Worm (Caenorhabditis elegans) whole organism, L4 larva: ENCODE results near the gene K08E4.2.

Experiments used
- D1046.2 ChIP-seq: fragments of 200-800 bp; sonication (Bioruptor generic); IDR thresholded peaks from 2 replicates; pipeline ENCODE4 v1.3.6; 2022; ENCODE audit warnings: missing genetic modification characterization, missing compliant biosample characterization
- F10B5.3 ChIP-seq: sonication (generic microtip); optimal IDR thresholded peaks from 2 replicates; lab custom pipeline; 2016; ENCODE audit warnings: mild to moderate bottlenecking, missing genetic modification characterization, missing compliant biosample characterization
- ZK546.5 ChIP-seq, 2 experiments: sonication (generic microtip); optimal IDR thresholded peaks; 2 replicates each; lab custom pipeline; 2017; ENCODE audit warnings: missing biosample characterization in 2 of 2, missing genetic modification characterization in 2 of 2
- aha-1 ChIP-seq: fragments of 150-350 bp; peaks from one replicate; lab custom pipeline; 2014; ENCODE audit warnings: missing biosample characterization, missing genetic modification characterization
- aly-2 ChIP-seq: sonication (generic microtip); optimal IDR thresholded peaks from 2 replicates; lab custom pipeline; 2018; ENCODE audit warnings: missing biosample characterization, missing genetic modification characterization
- ama-1 ChIP-seq: fragments of 150-350 bp; optimal IDR thresholded peaks from 2 replicates; lab custom pipeline; 2014; ENCODE audit warnings: inconsistent platforms, mixed read lengths
- ceh-32 ChIP-seq: sonication (generic microtip); optimal IDR thresholded peaks from 2 replicates; lab custom pipeline; 2016; ENCODE audit warnings: mild to moderate bottlenecking, missing genetic modification characterization, missing compliant biosample characterization; ENCODE audit not compliant: poor library complexity
- ceh-44 ChIP-seq: fragments of 200-800 bp; sonication (Bioruptor generic); IDR thresholded peaks from 2 replicates; pipeline ENCODE4 v1.3.6; 2022; ENCODE audit warnings: missing genetic modification reagents, missing genetic modification characterization, missing compliant biosample characterization
- ces-1 ChIP-seq: fragments of 150-350 bp; sonication (generic microtip); optimal IDR thresholded peaks from 4 replicates; lab custom pipeline; 2014; ENCODE audit warnings: missing biosample characterization, missing genetic modification reagents, missing genetic modification characterization
- daf-12 ChIP-seq: fragments of 150-350 bp; optimal IDR thresholded peaks from 2 replicates; lab custom pipeline; 2014; ENCODE audit warnings: missing biosample characterization, missing genetic modification reagents, missing genetic modification characterization
- daf-19 ChIP-seq: fragments of 200-800 bp; sonication (Bioruptor generic); conservative IDR thresholded peaks from 2 replicates; pipeline ENCODE4 v1.3.6; 2022; ENCODE audit warnings: missing genetic modification characterization, missing compliant biosample characterization
- daf-8 ChIP-seq: fragments of 200-800 bp; sonication (Bioruptor generic); IDR thresholded peaks from 2 replicates; pipeline ENCODE4 v1.3.6; 2022; ENCODE audit warnings: missing genetic modification characterization, missing compliant biosample characterization
- dmd-6 ChIP-seq: fragments of 200-800 bp; sonication (Bioruptor generic); IDR thresholded peaks from 2 replicates; pipeline ENCODE4 v1.3.6; 2022; ENCODE audit warnings: missing genetic modification reagents, missing genetic modification characterization, missing compliant biosample characterization
- dmd-8 ChIP-seq: fragments of 200-800 bp; sonication (Bioruptor generic); IDR thresholded peaks from 2 replicates; pipeline ENCODE4 v1.3.6; 2022; ENCODE audit warnings: missing genetic modification characterization, missing compliant biosample characterization
- dve-1 ChIP-seq: sonication (generic microtip); optimal IDR thresholded peaks from 2 replicates; lab custom pipeline; 2017; ENCODE audit warnings: antibody characterized with exemption, mild to moderate bottlenecking, missing genetic modification characterization, missing compliant biosample characterization; ENCODE audit not compliant: insufficient read depth
- fkh-10 ChIP-seq: fragments of 150-350 bp; optimal IDR thresholded peaks from 2 replicates; lab custom pipeline; 2014; ENCODE audit warnings: missing biosample characterization, missing genetic modification reagents, missing genetic modification characterization
- hif-1 ChIP-seq, 2 experiments: sonication (generic microtip); optimal IDR thresholded peaks; 2 replicates each; lab custom pipeline; 2016 to 2017; ENCODE audit warnings: missing compliant biosample characterization in 2 of 2, missing genetic modification characterization in 2 of 2, missing genetic modification reagents in 2 of 2, missing genotype in 2 of 2, mild to moderate bottlenecking in 1 of 2
- hlh-11 ChIP-seq: fragments of 200-800 bp; sonication (Bioruptor generic); optimal IDR thresholded peaks from 2 replicates; lab custom pipeline; 2018; ENCODE audit warnings: mild to moderate bottlenecking, missing genetic modification characterization, missing compliant biosample characterization
- hmg-1.1 ChIP-seq: fragments of 200-800 bp; sonication (Bioruptor generic); IDR thresholded peaks from 2 replicates; pipeline ENCODE4 v1.3.6; 2022; ENCODE audit warnings: missing genetic modification reagents, missing genetic modification characterization, missing compliant biosample characterization
- lim-7 ChIP-seq: fragments of 200-800 bp; sonication (Bioruptor generic); IDR thresholded peaks from 2 replicates; pipeline ENCODE4 v1.3.6; 2022; ENCODE audit warnings: missing genetic modification characterization, missing compliant biosample characterization
- lin-1 ChIP-seq: fragments of 200-800 bp; sonication (Bioruptor generic); IDR thresholded peaks from 2 replicates; pipeline ENCODE4 v1.3.6; 2022; ENCODE audit warnings: missing genetic modification reagents, missing genetic modification characterization, missing compliant biosample characterization
- lin-39 ChIP-seq: fragments of 150-350 bp; optimal IDR thresholded peaks from 2 replicates; lab custom pipeline; 2014; ENCODE audit warnings: missing biosample characterization, missing genetic modification reagents, missing genetic modification characterization
- madf-5 ChIP-seq, 2 experiments: fragments of 200-800 bp; sonication (Bioruptor generic); IDR thresholded peaks; 2 replicates each; pipeline ENCODE4 v1.3.6; 2022; ENCODE audit warnings: missing compliant biosample characterization in 2 of 2, missing genetic modification characterization in 2 of 2
- madf-9 ChIP-seq: fragments of 200-800 bp; sonication (Bioruptor generic); conservative IDR thresholded peaks from 2 replicates; pipeline ENCODE4 v1.3.6; 2022; ENCODE audit warnings: missing genetic modification reagents, missing genetic modification characterization, missing compliant biosample characterization
- mdt-29 ChIP-seq: fragments of 200-800 bp; sonication (Bioruptor generic); IDR thresholded peaks from 2 replicates; pipeline ENCODE4 v1.3.6; 2022; ENCODE audit warnings: missing genetic modification reagents, missing genetic modification characterization, missing compliant biosample characterization
- mep-1 ChIP-seq: fragments of 150-350 bp; sonication (generic microtip); optimal IDR thresholded peaks from 3 replicates; lab custom pipeline; 2014; ENCODE audit warnings: missing biosample characterization, missing genetic modification characterization
- mxl-3 ChIP-seq: fragments of 200-800 bp; sonication (Bioruptor generic); optimal IDR thresholded peaks from 2 replicates; lab custom pipeline; 2018; ENCODE audit warnings: mild to moderate bottlenecking, missing genetic modification characterization, missing compliant biosample characterization
- nhr-11 ChIP-seq: fragments of 150-350 bp; optimal IDR thresholded peaks from 2 replicates; lab custom pipeline; 2014; ENCODE audit warnings: missing biosample characterization, missing genetic modification characterization
- nhr-237 ChIP-seq: sonication (generic microtip); optimal IDR thresholded peaks from 2 replicates; lab custom pipeline; 2017; ENCODE audit warnings: missing biosample characterization, missing genetic modification characterization
- nhr-25 ChIP-seq: sonication (generic microtip); optimal IDR thresholded peaks from 2 replicates; lab custom pipeline; 2017; ENCODE audit warnings: missing genetic modification characterization, mild to moderate bottlenecking, missing compliant biosample characterization, antibody characterized with exemption, moderate library complexity, borderline replicate concordance; ENCODE audit not compliant: insufficient read depth
- nhr-42 ChIP-seq: fragments of 200-800 bp; sonication (Bioruptor generic); IDR thresholded peaks from 2 replicates; pipeline ENCODE4 v1.3.6; 2022; ENCODE audit warnings: missing genetic modification characterization, missing compliant biosample characterization
- nhr-6 ChIP-seq: fragments of 150-350 bp; optimal IDR thresholded peaks from 2 replicates; lab custom pipeline; 2014; ENCODE audit warnings: missing biosample characterization, missing genetic modification characterization
- nhr-77 ChIP-seq: fragments of 150-350 bp; optimal IDR thresholded peaks from 2 replicates; lab custom pipeline; 2014; ENCODE audit warnings: missing biosample characterization, missing genetic modification characterization
- pqm-1 ChIP-seq: sonication (generic microtip); optimal IDR thresholded peaks from 2 replicates; lab custom pipeline; 2017; ENCODE audit warnings: missing biosample characterization, missing genetic modification characterization
- tag-97 ChIP-seq: fragments of 200-800 bp; sonication (Bioruptor generic); IDR thresholded peaks from 2 replicates; pipeline ENCODE4 v1.3.6; 2022; ENCODE audit warnings: missing genetic modification characterization, missing compliant biosample characterization
- zfp-2 ChIP-seq: sonication (generic microtip); optimal IDR thresholded peaks from 2 replicates; lab custom pipeline; 2016; ENCODE audit warnings: mild to moderate bottlenecking, missing genetic modification characterization, missing compliant biosample characterization
- zfp-3 ChIP-seq: fragments of 200-800 bp; sonication (Bioruptor generic); conservative IDR thresholded peaks from 2 replicates; pipeline ENCODE4 v1.3.6; 2022; ENCODE audit warnings: missing genetic modification reagents, missing genetic modification characterization, missing compliant biosample characterization
- zip-2 ChIP-seq: fragments of 150-350 bp; optimal IDR thresholded peaks from 2 replicates; lab custom pipeline; 2014; ENCODE audit warnings: missing biosample characterization, missing genetic modification characterization

Gene K08E4.2

DNA sequence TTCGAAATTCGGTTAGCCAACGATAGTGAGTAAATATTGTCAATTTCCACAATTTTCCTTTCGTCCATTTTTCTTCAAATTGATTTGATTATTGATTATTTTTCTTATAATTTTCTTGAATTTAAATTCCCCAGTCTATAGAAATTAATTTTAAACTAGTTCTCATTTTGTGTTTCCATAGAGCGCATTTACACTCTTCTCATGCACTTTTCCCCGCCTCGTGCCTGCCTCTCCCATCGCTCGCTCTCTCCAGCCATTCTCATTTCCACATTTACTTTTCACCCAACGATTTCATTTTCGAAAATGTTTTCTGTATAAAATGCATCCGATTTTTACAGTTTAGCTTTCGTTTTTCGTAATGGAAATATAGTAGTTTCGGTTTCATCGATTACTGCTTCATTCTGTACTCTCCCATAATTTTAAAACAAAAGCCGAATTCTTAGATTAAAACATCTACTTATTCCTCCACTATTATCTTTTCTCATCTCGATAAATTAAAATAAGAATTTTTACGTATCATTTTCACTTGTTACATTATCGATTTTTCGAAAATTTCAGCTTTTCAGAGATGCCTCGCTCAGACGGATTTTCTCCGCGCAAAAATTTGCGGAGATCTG, 22.6 kb upstream of the K08E4.2 start, which contains the start of gene lex-1 (continued):
- no peak for TF ChIP-seq zfp-3 (GFP tag; lab: Robert Waterston, UW)
- no peak for TF ChIP-seq nhr-6 (tag; lab: Kevin White, UChicago)
- TF ChIP-seq ama-1 (lab: Kevin White, UChicago): peak; percentile 48
- TF ChIP-seq hmg-1.1 (GFP tag; lab: Robert Waterston, UW): 0 out of 2 replicates have a peak, but pooled peaks have one; percentile 25
- TF ChIP-seq pqm-1: no peak
- peak in 1 of 2 experiments; percentile 1 for TF ChIP-seq hif-1 (tag; optimal IDR thresholded peaks at IDR 0.05; lab: Kevin White, UChicago)

DNA sequence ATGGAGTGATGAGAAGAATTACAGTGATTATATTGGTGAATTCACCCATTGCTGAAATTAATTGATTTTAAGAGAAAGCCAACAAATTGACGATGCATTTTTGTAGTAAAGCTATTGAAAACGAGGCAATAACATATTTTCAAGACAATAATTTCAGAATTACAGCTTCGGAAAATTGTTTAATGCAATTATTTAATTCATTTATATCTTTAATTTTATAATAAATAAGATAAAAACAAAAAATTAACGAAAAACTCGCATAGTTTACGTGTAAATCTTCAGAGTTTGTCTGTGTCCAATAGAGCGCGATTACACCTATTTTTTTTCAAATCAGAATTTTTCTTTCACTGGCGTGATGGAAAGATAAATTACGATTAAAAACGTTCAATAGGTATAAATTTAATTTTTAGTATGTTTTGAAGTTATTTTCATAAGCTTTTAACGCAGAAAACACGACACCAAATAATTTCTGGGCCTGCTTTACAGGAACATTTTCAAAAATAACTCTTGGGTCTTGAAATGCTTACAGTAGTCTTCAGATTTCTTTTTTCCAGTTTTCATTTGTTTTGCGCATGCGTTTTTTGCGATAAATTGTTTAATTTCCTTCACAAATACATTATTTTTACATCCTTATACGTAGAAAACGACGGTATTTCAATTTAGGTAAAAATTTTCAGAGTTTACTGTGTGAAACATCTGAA, 21.8 kb upstream of the K08E4.2 start, which contains the start of gene tmed-1:
Gene tmed-1, minus strand, starts transcription at position 51 of the 701 bp plus-strand sequence.
- TF ChIP-seq lin-39 (no peak), dve-1 (tag; lab: Kevin White, UChicago) (no peak), madf-9 (no peak), nhr-237 (tag; lab: Kevin White, UChicago) (no peak), nhr-25 (no peak), tag-97 (GFP tag; lab: Robert Waterston, UW) (no peak), zfp-2 (tag; lab: Kevin White, UChicago) (no peak), F10B5.3 (no peak), daf-12 (tag; lab: Kevin White, UChicago) (no peak), ZK546.5 (tag; optimal IDR thresholded peaks at IDR 0.05; lab: Kevin White, UChicago) (no peak), ces-1 (GFP tag; lab: Kevin White, UChicago) (no peak), aha-1 (no peak), fkh-10 (GFP tag; lab: Kevin White, UChicago) (no peak), nhr-42 (GFP tag; lab: Robert Waterston, UW) (no peak), hlh-11 (tag; lab: Kevin White, UChicago) (no peak), dmd-6 (no peak), mdt-29 (GFP tag; lab: Robert Waterston, UW) (no peak)

DNA sequence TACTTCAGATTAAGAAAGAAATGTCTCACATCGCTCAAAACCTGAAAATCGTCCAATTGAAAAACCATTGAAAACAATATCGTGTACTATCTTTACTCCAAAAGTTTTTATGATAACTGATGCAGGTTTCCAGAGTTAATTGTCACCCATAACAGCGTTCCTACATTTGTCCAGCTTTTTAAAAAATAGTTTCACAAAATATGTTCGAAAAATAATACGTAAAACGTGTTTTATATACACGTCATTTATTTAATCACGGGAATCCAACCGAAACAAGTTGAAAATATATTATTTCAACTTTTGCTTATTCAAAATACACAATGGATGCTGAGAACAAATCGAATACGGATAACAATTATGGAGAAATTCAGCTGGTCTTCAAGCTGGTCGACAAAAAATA, 19.0 kb upstream of the K08E4.2 start, which contains the start of gene K08E4.7:
Gene K08E4.7, plus strand, starts transcription at position 301 of the 400 bp plus-strand sequence.
- no peak for TF ChIP-seq aly-2 (tag; lab: Kevin White, UChicago)
- TF ChIP-seq lim-7 (GFP tag; lab: Robert Waterston, UW): no peak
- no peak for TF ChIP-seq nhr-77
- TF ChIP-seq daf-19 (GFP tag; lab: Robert Waterston, UW): no peak
- no peak for TF ChIP-seq dmd-8 (GFP tag; lab: Robert Waterston, UW)

DNA sequence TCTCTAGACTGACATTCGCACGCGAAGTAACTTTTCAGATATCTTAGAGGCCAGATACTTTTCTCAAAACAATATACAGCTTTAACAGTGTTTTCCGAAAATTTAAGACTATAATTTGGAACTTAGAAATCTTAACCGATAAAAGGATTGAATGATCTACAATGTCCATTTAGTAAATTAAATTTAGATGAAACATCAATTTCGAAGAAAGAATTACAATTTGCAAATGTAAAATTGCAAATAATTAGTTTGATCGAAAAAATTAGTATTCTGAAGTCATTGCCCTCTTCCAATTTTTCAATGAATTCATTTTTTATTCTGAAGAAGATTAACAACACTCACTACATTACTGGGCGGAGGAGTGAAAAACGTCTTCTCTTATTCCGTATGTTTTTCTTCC, 12.1 kb upstream of the K08E4.2 start, which contains the start of gene bath-37:
Gene bath-37, plus strand, starts transcription at position 301 of the 400 bp plus-strand sequence.
- TF ChIP-seq madf-5 (GFP tag; IDR thresholded peaks at IDR 0.05; lab: Robert Waterston, UW): no peak
- no peak for TF ChIP-seq daf-19 (GFP tag; lab: Robert Waterston, UW)
- no peak for TF ChIP-seq nhr-25
- TF ChIP-seq lin-1 (GFP tag; lab: Robert Waterston, UW): no peak
- TF ChIP-seq nhr-11: no peak
- TF ChIP-seq lim-7 (GFP tag; lab: Robert Waterston, UW): no peak
- TF ChIP-seq ceh-44 (GFP tag; lab: Robert Waterston, UW): no peak
- TF ChIP-seq daf-8 (GFP tag; lab: Robert Waterston, UW): no peak
- no peak for TF ChIP-seq D1046.2 (GFP tag; lab: Robert Waterston, UW)
- no peak for TF ChIP-seq ces-1 (GFP tag; lab: Kevin White, UChicago)
- no peak for TF ChIP-seq mep-1 (tag; lab: Kevin White, UChicago)
- no peak for TF ChIP-seq zfp-2 (tag; lab: Kevin White, UChicago)
- TF ChIP-seq hmg-1.1 (GFP tag; lab: Robert Waterston, UW): no peak
- TF ChIP-seq zip-2: no peak
- TF ChIP-seq hif-1 (tag; optimal IDR thresholded peaks at IDR 0.05; lab: Kevin White, UChicago): no peak
- TF ChIP-seq mxl-3 (GFP tag; lab: Kevin White, UChicago): no peak
- TF ChIP-seq mdt-29 (GFP tag; lab: Robert Waterston, UW): no peak
- no peak for TF ChIP-seq ceh-32
